Worm (Caenorhabditis elegans) whole organism, mixed stage, embryonic: ENCODE results near the gene M03D4.3.

Experiments used
- ces-1 ChIP-seq: fragments of 150-350 bp; optimal IDR thresholded peaks from 2 replicates; lab custom pipeline; 2014; ENCODE audit warnings: missing biosample characterization, missing genetic modification reagents, missing genetic modification characterization
- elt-3 ChIP-seq: fragments of 150-350 bp; optimal IDR thresholded peaks from 2 replicates; lab custom pipeline; 2014; ENCODE audit warnings: missing biosample characterization, missing genetic modification characterization
- lin-32 ChIP-seq: fragments of 200-800 bp; sonication (Bioruptor generic); optimal IDR thresholded peaks from 2 replicates; lab custom pipeline; 2018; ENCODE audit warnings: mild to moderate bottlenecking, missing genetic modification characterization, missing compliant biosample characterization
- mep-1 ChIP-seq: fragments of 150-350 bp; optimal IDR thresholded peaks from 2 replicates; lab custom pipeline; 2017; ENCODE audit warnings: missing biosample characterization, missing genetic modification reagents, missing genetic modification characterization, inconsistent platforms
- nhr-28 ChIP-seq: fragments of 150-350 bp; optimal IDR thresholded peaks from 2 replicates; lab custom pipeline; 2014; ENCODE audit warnings: missing biosample characterization, missing genetic modification characterization
- pha-4 ChIP-seq: fragments of 150-350 bp; optimal IDR thresholded peaks from 2 replicates; lab custom pipeline; 2018; ENCODE audit warnings: missing biosample characterization, missing genetic modification reagents, missing genetic modification characterization
- unc-39 ChIP-seq: fragments of 150-350 bp; optimal IDR thresholded peaks from 2 replicates; lab custom pipeline; 2014; ENCODE audit warnings: missing biosample characterization, missing genetic modification characterization
- unc-62 ChIP-seq: fragments of 150-350 bp; optimal IDR thresholded peaks from 2 replicates; lab custom pipeline; 2014; ENCODE audit warnings: missing biosample characterization, missing genetic modification reagents, missing genetic modification characterization
- ztf-11 ChIP-seq: fragments of 150-350 bp; optimal IDR thresholded peaks from 2 replicates; lab custom pipeline; 2014; ENCODE audit warnings: missing biosample characterization, missing genetic modification characterization

DNA sequence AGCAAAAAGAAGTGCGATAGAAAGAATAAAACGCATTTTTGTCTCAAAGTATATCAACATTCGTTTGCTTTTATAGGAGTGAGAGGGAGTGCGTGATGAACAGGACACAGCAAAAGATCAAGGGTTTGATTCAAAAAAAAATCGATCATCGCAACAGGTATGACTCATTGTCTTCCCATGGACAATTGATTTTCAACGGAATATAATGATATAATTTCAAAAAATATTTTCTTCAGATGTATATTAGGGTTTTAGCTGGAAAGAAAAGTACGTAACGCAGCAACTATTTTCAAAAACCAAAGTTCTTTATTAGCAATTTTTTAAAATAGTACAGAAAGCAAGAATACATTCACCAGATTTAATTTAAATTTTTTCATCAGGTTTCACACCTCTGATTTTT, 19.9 kb downstream of the M03D4.3 start, which contains the start of gene K08B4.7:
- TF ChIP-seq pha-4 (tag; lab: Kevin White, UChicago) (no peak), ces-1 (GFP tag; lab: Kevin White, UChicago) (no peak), unc-62 (GFP tag; lab: Kevin White, UChicago) (no peak), nhr-28 (no peak), mep-1 (tag; lab: Kevin White, UChicago) (no peak), elt-3 (tag; lab: Kevin White, UChicago) (no peak), unc-39 (tag; lab: Kevin White, UChicago) (no peak), lin-32 (GFP tag; lab: Kevin White, UChicago) (no peak), ztf-11 (tag; lab: Kevin White, UChicago) (no peak)
